Worm (Caenorhabditis elegans) whole organism, mixed stage, embryonic: ENCODE measurements around the gene pri-1.

Source experiments
- nhr-237 ChIP-seq: fragments of 150-350 bp; optimal IDR thresholded peaks from 2 replicates; lab custom pipeline; 2014; ENCODE audit warnings: missing biosample characterization, missing genetic modification characterization
- snpc-4 ChIP-seq: fragments of 150-350 bp; optimal IDR thresholded peaks from 2 replicates; lab custom pipeline; 2014; ENCODE audit warnings: missing biosample characterization, missing genetic modification characterization

DNA sequence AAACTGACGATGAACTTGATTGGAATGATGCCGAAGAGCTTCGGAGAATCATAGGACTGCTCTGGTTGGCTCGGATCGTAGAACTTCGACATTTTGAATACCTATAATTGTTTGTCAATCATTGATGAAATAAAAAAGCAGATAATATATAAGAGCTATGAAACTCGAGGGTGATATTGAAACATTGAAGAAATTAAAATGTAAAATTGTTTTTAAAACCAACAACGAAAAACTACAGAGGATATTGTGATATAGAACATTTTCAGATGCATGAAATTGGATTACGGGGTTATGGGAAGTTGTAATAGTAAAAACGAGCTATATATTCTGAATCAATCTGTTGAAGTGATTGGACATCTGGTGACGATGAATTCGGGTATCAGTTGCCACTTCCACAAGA, 49.7 kb downstream of the pri-1 start, which contains the start of gene C48B4.10:
- TF ChIP-seq nhr-237 (tag; lab: Kevin White, UChicago) (no peak), snpc-4 (tag; lab: Kevin White, UChicago) (no peak)
